Worm (Caenorhabditis elegans) whole organism, young adult: ENCODE measurements around the gene mksr-2.

Experiments used
- F33H1.4 ChIP-seq: fragments of 200-800 bp; sonication (Bioruptor generic); IDR thresholded peaks from 2 replicates; pipeline ENCODE4 v1.3.6; 2022; ENCODE audit warnings: missing genetic modification reagents, missing genetic modification characterization, missing compliant biosample characterization
- egrh-3 ChIP-seq: fragments of 200-800 bp; sonication (Bioruptor generic); IDR thresholded peaks from 2 replicates; pipeline ENCODE4 v1.3.6; 2022; ENCODE audit warnings: missing genetic modification reagents, missing genetic modification characterization, missing compliant biosample characterization
- lin-54 ChIP-seq: fragments of 200-800 bp; sonication (Bioruptor generic); optimal IDR thresholded peaks from 2 replicates; lab custom pipeline; 2018; ENCODE audit warnings: mild to moderate bottlenecking, missing genetic modification characterization, missing compliant biosample characterization
- lsl-1 ChIP-seq: fragments of 200-800 bp; sonication (Bioruptor generic); optimal IDR thresholded peaks from 2 replicates; lab custom pipeline; 2018; ENCODE audit warnings: mild to moderate bottlenecking, missing genetic modification characterization, moderate library complexity, missing compliant biosample characterization
- madf-6 ChIP-seq: fragments of 200-800 bp; sonication (Bioruptor generic); IDR thresholded peaks from 2 replicates; pipeline ENCODE4 v1.3.6; 2022; ENCODE audit warnings: missing genetic modification reagents, missing genetic modification characterization, missing compliant biosample characterization
- madf-8 ChIP-seq: fragments of 200-800 bp; sonication (Bioruptor generic); conservative IDR thresholded peaks from 2 replicates; pipeline ENCODE4 v1.3.6; 2022; ENCODE audit warnings: missing genetic modification reagents, missing genetic modification characterization, missing compliant biosample characterization
- mcd-1 ChIP-seq: fragments of 200-800 bp; sonication (Bioruptor generic); IDR thresholded peaks from 2 replicates; pipeline ENCODE4 v1.3.6; 2022; ENCODE audit warnings: missing genetic modification reagents, missing genetic modification characterization, missing compliant biosample characterization
- tlf-1 ChIP-seq: fragments of 200-800 bp; sonication (Bioruptor generic); optimal IDR thresholded peaks from 2 replicates; lab custom pipeline; 2018; ENCODE audit warnings: mild to moderate bottlenecking, missing genetic modification characterization, missing compliant biosample characterization
- xnd-1 ChIP-seq: sonication (generic microtip); optimal IDR thresholded peaks from 2 replicates; lab custom pipeline; 2016; ENCODE audit warnings: missing genotype, missing genetic modification reagents, missing genetic modification characterization, missing compliant biosample characterization

mksr-2 gene

DNA sequence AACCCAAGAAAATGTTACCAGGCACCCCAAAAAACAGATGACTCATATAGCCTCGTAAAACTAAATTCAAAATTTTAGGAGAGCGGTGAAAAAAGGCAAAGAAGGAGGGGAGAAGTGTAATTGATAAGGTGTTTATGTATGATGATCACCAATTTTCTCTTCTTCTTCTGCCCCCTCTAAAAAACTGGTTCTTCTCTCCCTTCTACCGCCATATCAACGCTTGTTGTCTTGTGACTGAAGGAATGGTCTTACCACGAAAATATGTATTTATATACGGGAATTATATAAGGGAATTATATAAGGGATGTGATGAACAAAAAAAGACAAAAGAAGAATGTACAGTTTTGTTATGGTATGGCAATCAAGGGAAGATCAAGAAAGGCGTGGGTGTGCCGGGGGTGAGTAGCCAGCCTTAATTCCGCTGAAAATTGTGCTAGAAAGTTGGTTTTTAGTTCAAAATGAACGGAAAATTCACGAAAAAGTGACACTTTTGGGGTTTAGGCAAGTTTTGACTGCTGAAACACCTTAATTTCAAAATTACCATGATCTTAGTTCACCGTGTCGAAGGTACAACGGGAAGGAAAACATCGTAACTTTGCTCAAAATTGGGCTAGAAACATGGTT is 24.9 kb downstream of the mksr-2 start (continued):
- TF ChIP-seq egrh-3: peak; percentile 41; the same call in 1 of the 2 replicates
- TF ChIP-seq, all 124 proteins: peak for 12

- peak; percentile 17; the same call in 1 of the 2 replicates for TF ChIP-seq madf-8 (GFP tag; lab: Robert Waterston, UW)
- TF ChIP-seq madf-6: peak; percentile 67
- peak; percentile 33; the same call in 1 of the 2 replicates for TF ChIP-seq mcd-1 (GFP tag; lab: Robert Waterston, UW)
- TF ChIP-seq lsl-1 (GFP tag; lab: Kevin White, UChicago): peak; percentile 58
- TF ChIP-seq xnd-1 (tag; lab: Kevin White, UChicago): peak; percentile 68
Measured at ce11 chrIV:2276543-2276942, 29.8 kb downstream of the mksr-2 start.

ce11 chrIV:2275545-2275944 is 30.8 kb downstream of the mksr-2 start, which contains the start of gene M70.5:
Gene M70.5, minus strand, starts transcription at chrIV:2275622.
- peak; percentile 61 for TF ChIP-seq lin-54 (GFP tag; lab: Kevin White, UChicago)
- TF ChIP-seq F33H1.4 (GFP tag; lab: Robert Waterston, UW): peak; percentile 62
- TF ChIP-seq mcd-1 (GFP tag; lab: Robert Waterston, UW): peak; percentile 53; the same call in 1 of the 2 replicates
- TF ChIP-seq, all 124 proteins: peak for 3; not testable (repeated sequence) for 121

- no peak for TF ChIP-seq tlf-1 (GFP tag; lab: Kevin White, UChicago)
Measured at ce11 chrIV:2263564-2263963, 42.8 kb downstream of the mksr-2 start, which contains the start of gene famp-1. Gene famp-1, minus strand, starts transcription at chrIV:2263664.
